Worm (Caenorhabditis elegans) whole organism, midembryonic: ENCODE measurements around the gene gcy-12.

Experiments
- T22C8.4 ChIP-seq: fragments of 200-800 bp; sonication (Bioruptor generic); IDR thresholded peaks from 2 replicates; pipeline ENCODE4 v1.3.6; 2022; ENCODE audit warnings: missing genetic modification characterization, missing compliant biosample characterization
- cog-1 ChIP-seq: sonication (generic microtip); optimal IDR thresholded peaks from 2 replicates; lab custom pipeline; 2016; ENCODE audit warnings: missing genetic modification characterization, missing compliant biosample characterization
- flt-1 ChIP-seq: fragments of 200-800 bp; sonication (Bioruptor generic); IDR thresholded peaks from 2 replicates; pipeline ENCODE4 v1.3.6; 2022; ENCODE audit warnings: missing genetic modification characterization, missing compliant biosample characterization
- klf-2 ChIP-seq: fragments of 200-800 bp; sonication (Bioruptor generic); conservative IDR thresholded peaks from 2 replicates; pipeline ENCODE4 v1.3.6; 2022; ENCODE audit warnings: missing genetic modification reagents, missing genetic modification characterization, missing compliant biosample characterization
- med-1 ChIP-seq: sonication (generic microtip); optimal IDR thresholded peaks from 2 replicates; lab custom pipeline; 2017; ENCODE audit warnings: missing genetic modification characterization, mild to moderate bottlenecking, missing compliant biosample characterization, antibody characterized with exemption, missing genetic modification reagents; ENCODE audit not compliant: insufficient read depth
- ref-1 ChIP-seq: fragments of 200-800 bp; sonication (Bioruptor generic); conservative IDR thresholded peaks from 2 replicates; pipeline ENCODE4 v1.3.6; 2022; ENCODE audit warnings: missing genetic modification reagents, missing genetic modification characterization, missing compliant biosample characterization
- tab-1 ChIP-seq: fragments of 200-800 bp; sonication (Bioruptor generic); IDR thresholded peaks from 2 replicates; pipeline ENCODE4 v1.3.6; 2022; ENCODE audit warnings: missing genetic modification characterization, missing compliant biosample characterization
- ztf-23 ChIP-seq: fragments of 200-800 bp; sonication (Bioruptor generic); IDR thresholded peaks from 2 replicates; pipeline ENCODE4 v1.3.6; 2022; ENCODE audit warnings: missing genetic modification reagents, missing genetic modification characterization, missing compliant biosample characterization

- TF ChIP-seq cog-1 (tag; lab: Kevin White, UChicago), result no peak
- no peak for TF ChIP-seq flt-1 (GFP tag; lab: Robert Waterston, UW)
- no peak for TF ChIP-seq T22C8.4
- TF ChIP-seq tab-1, result no peak
- TF ChIP-seq med-1, result no peak
- TF ChIP-seq ztf-23 (GFP tag; lab: Robert Waterston, UW), result no peak
- no peak for TF ChIP-seq ref-1 (GFP tag; lab: Robert Waterston, UW)
- TF ChIP-seq klf-2, result no peak
Observed at ce11 chrII:5305121-5305520, 6.7 kb upstream of the gcy-12 start.
